Worm (Caenorhabditis elegans) whole organism, late embryonic: ENCODE data around the gene F53E10.6.

ENCODE experiments used
- C08G9.2 ChIP-seq: sonication (generic microtip); optimal IDR thresholded peaks from 2 replicates; lab custom pipeline; 2016; ENCODE audit warnings: mild to moderate bottlenecking, missing genetic modification characterization, moderate library complexity, missing compliant biosample characterization
- T23F11.4 ChIP-seq: fragments of 200-800 bp; sonication (Bioruptor generic); optimal IDR thresholded peaks from 2 replicates; lab custom pipeline; 2018; ENCODE audit warnings: mild to moderate bottlenecking, missing genetic modification characterization, missing compliant biosample characterization
- Y22D7AL.16 ChIP-seq: sonication (generic microtip); optimal IDR thresholded peaks from 2 replicates; lab custom pipeline; 2016; ENCODE audit warnings: missing genetic modification characterization, missing compliant biosample characterization
- ama-1 ChIP-seq: fragments of 150-350 bp; optimal IDR thresholded peaks from 2 replicates; lab custom pipeline; 2014
- ceh-14 ChIP-seq: sonication (generic microtip); optimal IDR thresholded peaks from 2 replicates; lab custom pipeline; 2016; ENCODE audit warnings: missing genotype, missing genetic modification characterization, missing compliant biosample characterization
- ceh-30 ChIP-seq: fragments of 150-350 bp; optimal IDR thresholded peaks from 2 replicates; lab custom pipeline; 2014; ENCODE audit warnings: missing biosample characterization, missing genetic modification characterization
- ceh-31 ChIP-seq: sonication (generic microtip); optimal IDR thresholded peaks from 2 replicates; lab custom pipeline; 2016; ENCODE audit warnings: missing genetic modification characterization, missing compliant biosample characterization
- elt-2 ChIP-seq: sonication (generic microtip); optimal IDR thresholded peaks from 2 replicates; lab custom pipeline; 2016; ENCODE audit warnings: missing genetic modification reagents, missing genetic modification characterization, missing compliant biosample characterization
- elt-4 ChIP-seq: sonication (generic microtip); optimal IDR thresholded peaks from 2 replicates; lab custom pipeline; 2016; ENCODE audit warnings: missing genetic modification characterization, missing compliant biosample characterization
- ets-4 ChIP-seq: sonication (generic microtip); optimal IDR thresholded peaks from 2 replicates; lab custom pipeline; 2016; ENCODE audit warnings: missing genetic modification characterization, missing compliant biosample characterization
- gmeb-2 ChIP-seq: sonication (generic microtip); optimal IDR thresholded peaks from 2 replicates; lab custom pipeline; 2016; ENCODE audit warnings: missing genetic modification characterization, inconsistent platforms, missing compliant biosample characterization
- hlh-15 ChIP-seq: sonication (generic microtip); optimal IDR thresholded peaks from 2 replicates; lab custom pipeline; 2016; ENCODE audit warnings: missing genetic modification characterization, missing compliant biosample characterization
- hlh-30 ChIP-seq: sonication (generic microtip); optimal IDR thresholded peaks from 2 replicates; lab custom pipeline; 2017; ENCODE audit warnings: antibody characterized with exemption, missing genetic modification characterization, missing compliant biosample characterization; ENCODE audit not compliant: insufficient read depth
- lim-6 ChIP-seq: sonication (generic microtip); optimal IDR thresholded peaks from 2 replicates; lab custom pipeline; 2016; ENCODE audit warnings: missing genetic modification characterization, missing compliant biosample characterization
- lin-11 ChIP-seq: fragments of 200-800 bp; sonication (Bioruptor generic); optimal IDR thresholded peaks from 2 replicates; lab custom pipeline; 2018; ENCODE audit warnings: mild to moderate bottlenecking, missing genetic modification characterization, missing compliant biosample characterization
- madf-2 ChIP-seq: sonication (generic microtip); optimal IDR thresholded peaks from 2 replicates; lab custom pipeline; 2017; ENCODE audit warnings: missing genetic modification characterization, missing compliant biosample characterization
- nfya-1 ChIP-seq: sonication (generic microtip); optimal IDR thresholded peaks from 2 replicates; lab custom pipeline; 2017; ENCODE audit warnings: missing genetic modification characterization, mild to moderate bottlenecking, missing compliant biosample characterization, antibody characterized with exemption, moderate library complexity
- npax-4 ChIP-seq: sonication (generic microtip); optimal IDR thresholded peaks from 2 replicates; lab custom pipeline; 2016; ENCODE audit warnings: missing genetic modification characterization, missing compliant biosample characterization
- odd-2 ChIP-seq: sonication (generic microtip); optimal IDR thresholded peaks from 2 replicates; lab custom pipeline; 2017; ENCODE audit warnings: antibody characterized with exemption, mild to moderate bottlenecking, missing genetic modification characterization, missing compliant biosample characterization
- pag-3 ChIP-seq: sonication (generic microtip); optimal IDR thresholded peaks from 2 replicates; lab custom pipeline; 2016; ENCODE audit warnings: missing compliant biosample characterization, missing genetic modification characterization, borderline replicate concordance
- pros-1 ChIP-seq: fragments of 150-350 bp; optimal IDR thresholded peaks from 2 replicates; lab custom pipeline; 2014; ENCODE audit warnings: missing biosample characterization, missing genetic modification reagents, missing genetic modification characterization
- ref-2 ChIP-seq: sonication (generic microtip); optimal IDR thresholded peaks from 2 replicates; lab custom pipeline; 2016; ENCODE audit warnings: missing genetic modification characterization, missing compliant biosample characterization
- sdc-2 ChIP-seq: sonication (generic microtip); optimal IDR thresholded peaks from 2 replicates; lab custom pipeline; 2016; ENCODE audit warnings: missing genotype, missing genetic modification characterization, missing compliant biosample characterization
- sox-2 ChIP-seq: fragments of 200-800 bp; sonication (Bioruptor generic); IDR thresholded peaks from 2 replicates; pipeline ENCODE4 v1.3.6; 2022; ENCODE audit warnings: missing genetic modification reagents, missing genetic modification characterization, missing compliant biosample characterization
- sox-4 ChIP-seq: sonication (generic microtip); optimal IDR thresholded peaks from 2 replicates; lab custom pipeline; 2017; ENCODE audit warnings: mild to moderate bottlenecking, missing genetic modification characterization, inconsistent platforms, missing compliant biosample characterization
- syd-9 ChIP-seq: sonication (generic microtip); optimal IDR thresholded peaks from 2 replicates; lab custom pipeline; 2016; ENCODE audit warnings: mild to moderate bottlenecking, missing genetic modification characterization, moderate library complexity, missing compliant biosample characterization
- tbx-2 ChIP-seq: sonication (generic microtip); optimal IDR thresholded peaks from 2 replicates; lab custom pipeline; 2016; ENCODE audit warnings: missing genetic modification characterization, missing compliant biosample characterization
- unc-3 ChIP-seq, 2 experiments: fragments of 200-800 bp in 1 of 2; sonication (Bioruptor generic) in 1 of 2; sonication (generic microtip) in 1 of 2; conservative IDR thresholded peaks in 1 of 2; optimal IDR thresholded peaks in 1 of 2; 2 replicates each; pipeline versions ENCODE4 v1.3.6 to Lab custom; 2016 to 2022; ENCODE audit warnings: missing compliant biosample characterization in 2 of 2, missing genetic modification characterization in 2 of 2, missing genetic modification reagents in 1 of 2
- unc-55 ChIP-seq: sonication (generic microtip); optimal IDR thresholded peaks from 2 replicates; lab custom pipeline; 2017; ENCODE audit warnings: missing biosample characterization, missing genetic modification reagents, missing genetic modification characterization
- unc-86 ChIP-seq: sonication (generic microtip); optimal IDR thresholded peaks from 2 replicates; lab custom pipeline; 2016; ENCODE audit warnings: missing genetic modification characterization, missing compliant biosample characterization
- zip-5 ChIP-seq: sonication (generic microtip); optimal IDR thresholded peaks from 2 replicates; lab custom pipeline; 2016; ENCODE audit warnings: missing genetic modification characterization, missing compliant biosample characterization

F53E10.6 gene

DNA sequence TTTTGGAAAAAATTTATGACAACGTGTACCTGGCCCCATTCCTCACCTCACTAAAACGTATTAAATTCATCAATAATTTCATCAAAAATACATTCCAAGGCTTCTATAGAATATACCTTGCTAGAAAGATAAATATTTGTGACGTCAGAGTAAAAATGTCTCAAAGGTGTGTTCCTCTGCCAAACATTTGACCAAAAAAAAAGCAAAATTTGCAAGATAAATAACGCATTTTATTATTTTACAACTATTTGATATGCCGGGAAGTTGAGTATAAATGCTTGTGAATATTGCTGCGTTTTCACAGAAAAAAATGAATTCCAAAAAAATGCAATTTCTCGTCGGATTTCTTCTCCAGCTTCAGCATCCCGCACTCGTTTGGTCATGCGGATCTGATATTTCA lies 22.3 kb downstream of the F53E10.6 start, which contains the start of gene C29G2.3:
Gene C29G2.3 (plus strand): TSS at position 301 of the 400 bp plus-strand sequence.
- TF ChIP-seq Y22D7AL.16 (tag; lab: Kevin White, UChicago) (no peak), unc-3 (GFP tag; conservative IDR thresholded peaks at IDR 0.05; lab: Robert Waterston, UW) (no peak), unc-3 (tag; optimal IDR thresholded peaks at IDR 0.05; lab: Kevin White, UChicago) (no peak)

ce11 chrV:2577603-2578002 lies 25.3 kb downstream of the F53E10.6 start, which contains the start of gene srt-4:
TSS of gene srt-4 (plus strand) at chrV:2577903.
- TF ChIP-seq nfya-1 (tag; lab: Kevin White, UChicago) (no peak), tbx-2 (tag; lab: Kevin White, UChicago) (no peak), ceh-14 (tag; lab: Kevin White, UChicago) (no peak)

- TF ChIP-seq ref-2 (tag; lab: Kevin White, UChicago) (no peak), zip-5 (tag; lab: Kevin White, UChicago) (no peak), ceh-14 (tag; lab: Kevin White, UChicago) (no peak), tbx-2 (tag; lab: Kevin White, UChicago) (no peak), npax-4 (tag; lab: Kevin White, UChicago) (no peak), unc-86 (tag; lab: Kevin White, UChicago) (no peak), Y22D7AL.16 (tag; lab: Kevin White, UChicago) (no peak), hlh-30 (tag; lab: Kevin White, UChicago) (no peak), lin-11 (tag; lab: Kevin White, UChicago) (no peak), T23F11.4 (GFP tag; lab: Kevin White, UChicago) (no peak)
Observed at ce11 chrV:2575716-2576115, 27.1 kb downstream of the F53E10.6 start.

DNA sequence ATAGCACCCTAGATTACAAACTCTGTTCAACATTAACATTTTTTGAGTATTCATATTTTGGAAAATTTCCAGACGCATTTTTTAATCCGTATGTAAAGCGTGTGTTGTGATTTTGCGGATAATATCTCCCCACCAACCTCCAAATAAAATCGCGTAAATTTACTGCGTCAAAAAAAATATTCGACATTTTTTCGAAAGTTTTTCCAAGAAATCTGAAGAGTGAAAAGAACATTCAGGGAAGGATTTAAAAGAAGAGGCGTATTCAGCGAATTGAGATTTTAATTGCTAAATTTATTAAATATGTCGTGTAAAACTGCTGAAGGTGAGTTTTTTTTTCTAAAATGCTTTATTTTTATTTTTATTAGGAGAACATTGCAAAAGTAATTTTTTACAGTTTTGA lies 29.0 kb downstream of the F53E10.6 start, which contains the start of gene nhr-290:
Gene nhr-290 (plus strand): TSS at position 301 of the 400 bp plus-strand sequence.
- no peak for TF ChIP-seq sdc-2 (tag; lab: Kevin White, UChicago)
- no peak for TF ChIP-seq ceh-30 (tag; lab: Kevin White, UChicago)
- no peak for TF ChIP-seq elt-4
- TF ChIP-seq gmeb-2 (tag; lab: Kevin White, UChicago), result no peak
- no peak for TF ChIP-seq sox-2 (GFP tag; lab: Robert Waterston, UW)
- TF ChIP-seq ceh-31 (tag; lab: Kevin White, UChicago), result no peak
- TF ChIP-seq pag-3 (tag; lab: Kevin White, UChicago), result no peak
- no peak for TF ChIP-seq elt-2 (tag; lab: Kevin White, UChicago)
- no peak for TF ChIP-seq odd-2
- TF ChIP-seq ets-4 (tag; lab: Kevin White, UChicago), result no peak
- no peak for TF ChIP-seq lim-6
- TF ChIP-seq syd-9 (tag; lab: Kevin White, UChicago), result no peak
- no peak for TF ChIP-seq ama-1 (lab: Kevin White, UChicago)
- TF ChIP-seq hlh-15 (tag; lab: Kevin White, UChicago), result no peak
- no peak for TF ChIP-seq nfya-1 (tag; lab: Kevin White, UChicago)
- TF ChIP-seq unc-55, result no peak
- TF ChIP-seq pros-1 (tag; lab: Kevin White, UChicago), result no peak

ce11 chrV:2573108-2573507 lies 29.8 kb downstream of the F53E10.6 start, which contains the start of gene srj-20:
TSS of gene srj-20 (minus strand) at chrV:2573208.
- no peak for TF ChIP-seq sox-4 (tag; lab: Kevin White, UChicago)
- TF ChIP-seq C08G9.2 (tag; lab: Kevin White, UChicago), result no peak
- TF ChIP-seq, all 69 proteins: peak for 0

DNA sequence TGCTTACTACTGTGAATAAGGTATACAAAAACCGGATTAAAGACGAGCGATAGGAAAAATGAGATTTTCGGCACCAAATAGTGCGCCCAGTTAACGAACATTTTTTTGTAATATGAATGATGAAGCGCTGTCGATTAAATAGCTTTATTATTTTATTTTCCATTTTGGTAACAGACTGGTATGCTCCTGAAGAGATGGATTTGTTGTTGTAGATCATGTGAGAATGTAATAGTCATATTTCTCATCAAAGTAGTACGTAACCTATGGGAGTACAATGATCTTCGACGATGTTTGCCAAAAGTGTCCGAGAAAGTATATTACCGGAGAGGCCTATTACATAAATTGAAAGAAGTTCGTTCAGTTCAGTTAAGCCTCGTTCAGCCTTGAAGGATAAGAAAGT lies 32.2 kb downstream of the F53E10.6 start, which contains the start of gene srj-19:
Gene srj-19 (minus strand): TSS at position 101 of the 400 bp plus-strand sequence.
- TF ChIP-seq gmeb-2 (tag; lab: Kevin White, UChicago) (no peak), madf-2 (tag; lab: Kevin White, UChicago) (no peak), ama-1 (lab: Kevin White, UChicago) (no peak)
